Worm (Caenorhabditis elegans) whole organism, mixed stage, embryonic: Measurements from ENCODE around the gene mthf-1.

ENCODE experiments used
- lsy-2 ChIP-seq: fragments of 150-350 bp; optimal IDR thresholded peaks from 2 replicates; lab custom pipeline; 2014; ENCODE audit warnings: missing biosample characterization, missing genetic modification characterization
- nhr-12 ChIP-seq: fragments of 150-350 bp; optimal IDR thresholded peaks from 2 replicates; lab custom pipeline; 2014; ENCODE audit warnings: missing biosample characterization, missing genetic modification characterization
- unc-62 ChIP-seq: fragments of 150-350 bp; optimal IDR thresholded peaks from 2 replicates; lab custom pipeline; 2014; ENCODE audit warnings: missing biosample characterization, missing genetic modification reagents, missing genetic modification characterization
- ztf-11 ChIP-seq: fragments of 150-350 bp; optimal IDR thresholded peaks from 2 replicates; lab custom pipeline; 2014; ENCODE audit warnings: missing biosample characterization, missing genetic modification characterization

- TF ChIP-seq ztf-11 (tag; lab: Kevin White, UChicago) (no peak), nhr-12 (tag; lab: Kevin White, UChicago) (no peak), unc-62 (GFP tag; lab: Kevin White, UChicago) (no peak), lsy-2 (tag; lab: Kevin White, UChicago) (no peak)
These were observed 5.2 kb downstream of the mthf-1 start, which contains the start of gene C06A8.6 for ce11 chrII:7772411-7772810.
